Comparison of ENCODE assay signal across 3 worm cellular contexts in genomic region chrIII:12164414-12164813, ce11.
TF ChIP-seq lines count a peak whose summit lies in the region.

No protein-coding gene starts in this region.

TF ChIP-seq in whole organism, L3 larva, 47 proteins besides CTCF, POLR2A, EP300 and RAD21:
- TF ChIP-seq nfya-1 (tag; optimal IDR thresholded peaks at IDR 0.05; lab: Kevin White, UChicago; ENCODE audit: insufficient read depth) (peak; percentile 86), unc-39 (tag; optimal IDR thresholded peaks at IDR 0.05; lab: Kevin White, UChicago) (no peak)

TF ChIP-seq in whole organism, late embryonic, 69 proteins besides CTCF, POLR2A, EP300 and RAD21:
- TF ChIP-seq nfya-1 (tag; optimal IDR thresholded peaks at IDR 0.05; lab: Kevin White, UChicago): peak; percentile 63
- TF ChIP-seq che-1 (tag; optimal IDR thresholded peaks at IDR 0.05; lab: Kevin White, UChicago): no peak
- no peak for TF ChIP-seq ceh-18 (tag; optimal IDR thresholded peaks at IDR 0.05; lab: Kevin White, UChicago)

TF ChIP-seq in whole organism, young adult, 124 proteins besides CTCF, POLR2A, EP300 and RAD21:
- TF ChIP-seq nfyb-1 (GFP tag; IDR thresholded peaks at IDR 0.05; lab: Robert Waterston, UW): peak; percentile 51; the same call in 1 of the 2 replicates
- TF ChIP-seq hmg-1.2 (GFP tag; IDR thresholded peaks at IDR 0.05; lab: Robert Waterston, UW): no peak
- no peak for TF ChIP-seq somi-1 (GFP tag; optimal IDR thresholded peaks at IDR 0.05; lab: Kevin White, UChicago)
- no peak for TF ChIP-seq sdz-38 (tag; optimal IDR thresholded peaks at IDR 0.05; lab: Kevin White, UChicago)
- no peak for TF ChIP-seq F49E8.2 (tag; optimal IDR thresholded peaks at IDR 0.05; lab: Kevin White, UChicago; ENCODE audit: insufficient read depth)
